Worm (Caenorhabditis elegans): ENCODE measurements around the gene flr-1.
"Not testable (repeated sequence)": the region's sequence is repeated elsewhere in the genome, so short reads cannot be mapped to it uniquely, and the experiment has no call there.

Gene flr-1

DNA sequence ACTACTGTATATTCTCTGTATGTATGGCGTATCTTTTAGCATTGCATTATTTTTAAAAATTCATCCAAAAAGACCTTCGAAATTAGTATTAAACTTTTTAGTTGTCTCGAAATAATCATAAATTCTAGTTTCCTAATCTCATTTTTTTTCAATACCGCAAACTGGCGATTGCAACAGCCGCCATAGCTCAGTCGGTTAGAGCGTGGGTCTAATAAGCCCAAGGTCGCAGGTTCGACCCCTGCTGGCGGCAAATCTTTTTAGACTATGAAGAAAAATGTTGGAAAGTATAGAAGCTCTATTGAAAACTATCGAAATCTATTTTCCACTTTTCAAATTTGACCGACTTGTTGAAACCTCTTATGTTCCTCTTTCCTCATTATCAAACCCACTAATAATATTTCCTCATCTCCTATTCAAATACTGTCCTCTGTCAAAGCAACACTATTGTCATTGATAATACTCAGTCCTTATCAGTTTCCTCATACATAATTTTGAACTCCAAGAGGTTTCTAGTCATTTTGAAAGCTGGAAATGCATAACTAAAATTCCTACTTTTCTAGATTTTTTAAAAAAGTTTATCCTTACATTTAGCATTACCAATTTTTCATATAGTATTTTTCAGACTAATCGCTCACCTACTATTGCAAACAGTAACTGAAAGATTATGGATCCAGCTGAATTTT lies 20.4 kb downstream of the flr-1 start, which contains the start of gene jmjd-3.3 (continued):
- TF ChIP-seq D2030.7 (GFP tag; IDR thresholded peaks at IDR 0.05) (peak; percentile 58; the same call in 1 of the 2 replicates), nfya-1 (tag; optimal IDR thresholded peaks at IDR 0.05; ENCODE audit: borderline replicate concordance, insufficient read depth) (no peak), ztf-22 (GFP tag; optimal IDR thresholded peaks at IDR 0.05) (no peak), tbp1 (GFP tag; optimal IDR thresholded peaks at IDR 0.05) (peak; percentile 81), zim-3 (tag; optimal IDR thresholded peaks at IDR 0.05) (no peak), hlh-26 (GFP tag; conservative IDR thresholded peaks at IDR 0.05) (no peak), Y53G8AR.9 (GFP tag; conservative IDR thresholded peaks at IDR 0.05) (no peak), snpc-1.3 (tag; optimal IDR thresholded peaks at IDR 0.05; ENCODE audit: insufficient read depth) (peak; percentile 22), dpl-1 (GFP tag; optimal IDR thresholded peaks at IDR 0.05) (no peak), lin-40 (tag; optimal IDR thresholded peaks at IDR 0.05) (no peak), hrde-1 (tag; optimal IDR thresholded peaks at IDR 0.05; ENCODE audit: borderline replicate concordance) (no peak), dpff-1 (tag; optimal IDR thresholded peaks at IDR 0.05) (no peak), die-1 (tag; optimal IDR thresholded peaks at IDR 0.05) (peak; percentile 20), tlf-1 (GFP tag; optimal IDR thresholded peaks at IDR 0.05) (no peak), madf-6 (GFP tag; IDR thresholded peaks at IDR 0.05) (no peak), atf-7 (tag; optimal IDR thresholded peaks at IDR 0.05) (no peak), let-607 (tag; optimal IDR thresholded peaks at IDR 0.05) (no peak), snpc-4 (GFP tag; optimal IDR thresholded peaks at IDR 0.05) (no peak), snpc-4 (tag; optimal IDR thresholded peaks at IDR 0.05) (peak in 1 of 4 experiments; percentile 47), sptf-2 (GFP tag; optimal IDR thresholded peaks at IDR 0.05) (no peak), him-1 (tag; optimal IDR thresholded peaks at IDR 0.05) (peak; percentile 2), lin-35 (GFP tag; optimal IDR thresholded peaks at IDR 0.05) (no peak)

- TF ChIP-seq nhr-80 (tag; optimal IDR thresholded peaks at IDR 0.05) (no peak), cebp-1 (GFP tag; IDR thresholded peaks at IDR 0.05) (no peak), cebp-1 (tag; optimal IDR thresholded peaks at IDR 0.05) (no peak), bed-1 (GFP tag; IDR thresholded peaks at IDR 0.05) (no peak), tbp1 (GFP tag; optimal IDR thresholded peaks at IDR 0.05) (no peak), mes-4 (tag; optimal IDR thresholded peaks at IDR 0.05) (no peak), ceh-79 (tag; optimal IDR thresholded peaks at IDR 0.05) (no peak), F39B2.1 (GFP tag; IDR thresholded peaks at IDR 0.05) (no peak), dpl-1 (GFP tag; optimal IDR thresholded peaks at IDR 0.05) (no peak), D2030.7 (GFP tag; IDR thresholded peaks at IDR 0.05) (no peak), B0336.3 (GFP tag; IDR thresholded peaks at IDR 0.05) (no peak), athp-1 (tag; optimal IDR thresholded peaks at IDR 0.05) (no peak), rpc-1 (optimal IDR thresholded peaks at IDR 0.05) (no peak), rpc-1 (tag; optimal IDR thresholded peaks at IDR 0.05) (no peak)
Measured at ce11 chrX:13435116-13435515, 21.2 kb downstream of the flr-1 start.

DNA sequence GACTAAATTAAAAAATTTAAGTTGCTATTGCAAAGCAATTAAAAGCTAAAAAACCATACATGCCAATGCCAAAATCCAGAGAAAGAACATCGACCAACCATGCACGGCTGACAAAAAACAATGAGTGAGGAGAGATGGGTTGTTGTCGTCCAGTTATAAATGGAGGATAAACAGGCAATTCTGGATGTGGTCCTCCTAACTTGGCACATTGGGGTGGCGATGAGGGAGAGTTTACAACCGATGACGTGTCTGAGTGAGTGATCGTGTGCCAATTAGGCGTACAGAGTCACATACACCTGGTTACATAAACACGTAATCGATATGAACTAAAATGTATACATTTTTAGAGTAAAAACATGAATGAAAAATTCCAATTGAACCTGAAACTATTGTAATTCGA lies 25.0 kb downstream of the flr-1 start, which contains the start of gene C29F7.10:
Gene C29F7.10, minus strand, starts transcription at position 101 of the 400 bp plus-strand sequence.
- TF ChIP-seq Y56A3A.18, hmg-20, ceh-100 (GFP tag; IDR thresholded peaks at IDR 0.05): not testable (repeated sequence)

Data from whole organism, young adult.